Fruit fly (Drosophila melanogaster): ENCODE results near the gene CG45075.
A peak's percentile ranks its signal among the peaks of the same experiment; 100 is the strongest.

CG45075 gene

dm6 chr2L:6070656-6071231, 20.5 kb upstream of the CG45075 start, which contains the start of the genes CG9154 and Kr-h2 (continued):
- no peak for TF ChIP-seq Tbp (GFP tag; optimal IDR thresholded peaks at IDR 0.05)
- peak; percentile 68 for TF ChIP-seq vnd (GFP tag; IDR thresholded peaks at IDR 0.05; ENCODE audit: partially characterized antibody)
- no peak for TF ChIP-seq slp2 (GFP tag; optimal IDR thresholded peaks at IDR 0.05)
- peak; percentile 57 for TF ChIP-seq CG13894 (tag; optimal IDR thresholded peaks at IDR 0.05)
- no peak for TF ChIP-seq Bteb2 (GFP tag; optimal IDR thresholded peaks at IDR 0.05)
- TF ChIP-seq TFAM (GFP tag; optimal IDR thresholded peaks at IDR 0.05), result no peak
- no peak for TF ChIP-seq GATAe (GFP tag; conservative IDR thresholded peaks at IDR 0.05)
- TF ChIP-seq gcm (GFP tag; optimal IDR thresholded peaks at IDR 0.05), result no peak
- no peak for TF ChIP-seq wor (GFP tag; IDR thresholded peaks at IDR 0.05)
- TF ChIP-seq CG6175 (GFP tag; IDR thresholded peaks at IDR 0.05), result no peak
- peak; percentile 47; the same call in 1 of the 2 replicates for TF ChIP-seq vvl (GFP tag; IDR thresholded peaks at IDR 0.05)
- TF ChIP-seq CG12391 (tag; optimal IDR thresholded peaks at IDR 0.05), result peak; percentile 62
- TF ChIP-seq CG42726 (GFP tag; IDR thresholded peaks at IDR 0.05; ENCODE audit: partially characterized antibody), result peak; percentile 69
- peak; percentile 61 for TF ChIP-seq Scr (GFP tag; IDR thresholded peaks at IDR 0.05; ENCODE audit: partially characterized antibody)
- no peak for TF ChIP-seq CG1529 (GFP tag; optimal IDR thresholded peaks at IDR 0.05)
- TF ChIP-seq Chrac-16 (GFP tag; optimal IDR thresholded peaks at IDR 0.05), result peak; percentile 3
- TF ChIP-seq gt (GFP tag; IDR thresholded peaks at IDR 0.05), result no peak
- no peak for TF ChIP-seq CG16815 (GFP tag; optimal IDR thresholded peaks at IDR 0.05)
- TF ChIP-seq Asciz (GFP tag; optimal IDR thresholded peaks at IDR 0.05), result no peak
- no peak for TF ChIP-seq Gsc (GFP tag; IDR thresholded peaks at IDR 0.05)
- TF ChIP-seq Elba2 (GFP tag; optimal IDR thresholded peaks at IDR 0.05), result no peak
- TF ChIP-seq eyg (GFP tag; optimal IDR thresholded peaks at IDR 0.05), result no peak
- TF ChIP-seq hth (optimal IDR thresholded peaks at IDR 0.05), result no peak
- TF ChIP-seq Fer2 (tag; optimal IDR thresholded peaks at IDR 0.05), result peak; percentile 37
- TF ChIP-seq CG34376 (GFP tag; optimal IDR thresholded peaks at IDR 0.05), result peak; percentile 56
- peak; percentile 25 for TF ChIP-seq D19B (GFP tag; optimal IDR thresholded peaks at IDR 0.05)
- TF ChIP-seq CG31224 (GFP tag; IDR thresholded peaks at IDR 0.05), result peak; percentile 25; the same call in 1 of the 2 replicates
- TF ChIP-seq unpg (GFP tag; optimal IDR thresholded peaks at IDR 0.05), result peak; percentile 1
- TF ChIP-seq gce (GFP tag; IDR thresholded peaks at IDR 0.05), result no peak
- peak; percentile 23 for TF ChIP-seq CG4820 (GFP tag; optimal IDR thresholded peaks at IDR 0.05)
- TF ChIP-seq CG15011 (GFP tag; optimal IDR thresholded peaks at IDR 0.05), result no peak
- TF ChIP-seq Oaz (GFP tag; IDR thresholded peaks at IDR 0.05), result no peak
- TF ChIP-seq HLHmδ (GFP tag; optimal IDR thresholded peaks at IDR 0.05), result no peak
- TF ChIP-seq CG17361 (GFP tag; IDR thresholded peaks at IDR 0.05), result peak; percentile 54
- peak; percentile 77 for TF ChIP-seq knrl (GFP tag; IDR thresholded peaks at IDR 0.05; ENCODE audit: partially characterized antibody)
- no peak for TF ChIP-seq luna (GFP tag; optimal IDR thresholded peaks at IDR 0.05)
- TF ChIP-seq CG31388 (GFP tag; optimal IDR thresholded peaks at IDR 0.05), result no peak
- TF ChIP-seq Hr3 (GFP tag; optimal IDR thresholded peaks at IDR 0.05), result no peak
- peak; percentile 28 for TF ChIP-seq exex (tag; optimal IDR thresholded peaks at IDR 0.05)
- TF ChIP-seq HmgZ (tag; optimal IDR thresholded peaks at IDR 0.05), result peak; percentile 12
- TF ChIP-seq Taf1 (GFP tag; IDR thresholded peaks at IDR 0.05), result no peak
- peak; percentile 33 for TF ChIP-seq CG15269 (tag; optimal IDR thresholded peaks at IDR 0.05)
- peak; percentile 34 for TF ChIP-seq CG30020 (tag; optimal IDR thresholded peaks at IDR 0.05)
- TF ChIP-seq D (optimal IDR thresholded peaks at IDR 0.05), result no peak
- no peak for TF ChIP-seq D (GFP tag; optimal IDR thresholded peaks at IDR 0.05)
- no peak for TF ChIP-seq grn (GFP tag; optimal IDR thresholded peaks at IDR 0.05)
- no peak for TF ChIP-seq Dad (GFP tag; optimal IDR thresholded peaks at IDR 0.05)
- TF ChIP-seq Dip3 (GFP tag; optimal IDR thresholded peaks at IDR 0.05), result peak; percentile 7
- no peak; the same call in 1 of the 2 replicates for TF ChIP-seq Rfx (GFP tag; IDR thresholded peaks at IDR 0.05)
- no peak for TF ChIP-seq gsb-n (tag; optimal IDR thresholded peaks at IDR 0.05)
- peak; percentile 79 for TF ChIP-seq CG12659 (GFP tag; optimal IDR thresholded peaks at IDR 0.05)

Measured in whole organism, embryonic.